Fruit fly (Drosophila melanogaster) whole organism, embryonic: Measurements from ENCODE around the gene AlaRS.

Experiments used
- Bgb ChIP-seq: fragments of 200-800 bp; sonication (Bioruptor generic); IDR thresholded peaks from 2 replicates; pipeline ENCODE4 v1.3.6; 2022; ENCODE audit warnings: missing biosample characterization, missing genetic modification characterization; ENCODE audit not compliant: partially characterized antibody
- CG16813 ChIP-seq: fragments of 200-800 bp; sonication (Bioruptor generic); IDR thresholded peaks from 3 replicates; pipeline ENCODE4 v1.3.6; 2022; ENCODE audit warnings: missing biosample characterization, missing genetic modification characterization; ENCODE audit not compliant: partially characterized antibody
- CG17186 ChIP-seq: fragments of 200-800 bp; sonication (Bioruptor generic); optimal IDR thresholded peaks from 3 replicates; lab custom pipeline; 2017; ENCODE audit warnings: missing biosample characterization, missing genetic modification reagents, missing genetic modification characterization
- CG2116 ChIP-seq: fragments of 200-800 bp; sonication (Bioruptor generic); optimal IDR thresholded peaks from 3 replicates; lab custom pipeline; 2018; ENCODE audit warnings: missing biosample characterization, mild to moderate bottlenecking, missing genetic modification characterization
- CG31224 ChIP-seq: fragments of 200-800 bp; sonication (Bioruptor generic); IDR thresholded peaks from 2 replicates; pipeline ENCODE4 v1.3.6; 2022; ENCODE audit warnings: missing biosample characterization, missing genetic modification characterization
- CG31441 ChIP-seq: fragments of 200-800 bp; sonication (Bioruptor generic); IDR thresholded peaks from 2 replicates; pipeline ENCODE4 v1.3.6; 2022; ENCODE audit warnings: missing biosample characterization, missing genetic modification characterization
- CG34224 ChIP-seq: fragments of 200-800 bp; sonication (Bioruptor generic); IDR thresholded peaks from 3 replicates; pipeline ENCODE4 v1.3.6; 2022; ENCODE audit warnings: missing biosample characterization, missing genetic modification characterization; ENCODE audit not compliant: partially characterized antibody
- CG6791 ChIP-seq: fragments of 200-800 bp; sonication (Bioruptor generic); IDR thresholded peaks from 3 replicates; pipeline ENCODE4 v1.3.6; 2022; ENCODE audit warnings: missing biosample characterization, missing genetic modification characterization; ENCODE audit not compliant: partially characterized antibody
- CG7963 ChIP-seq: fragments of 200-800 bp; sonication (Bioruptor generic); IDR thresholded peaks from 3 replicates; pipeline ENCODE4 v1.3.6; 2022; ENCODE audit warnings: missing biosample characterization, missing genetic modification characterization; ENCODE audit not compliant: partially characterized antibody
- CG8281 ChIP-seq: fragments of 200-800 bp; sonication (Bioruptor generic); optimal IDR thresholded peaks from 2 replicates; lab custom pipeline; 2018; ENCODE audit warnings: missing biosample characterization, mild to moderate bottlenecking, missing genetic modification characterization, moderate library complexity
- CG9817 ChIP-seq: fragments of 200-800 bp; sonication (Bioruptor generic); optimal IDR thresholded peaks from 2 replicates; lab custom pipeline; 2018; ENCODE audit warnings: missing biosample characterization, mild to moderate bottlenecking, missing genetic modification characterization, moderate library complexity
- Dll ChIP-seq: fragments of 200-800 bp; sonication (Bioruptor generic); IDR thresholded peaks from 4 replicates; pipeline ENCODE4 v1.3.6; 2022; ENCODE audit warnings: missing biosample characterization, missing genetic modification characterization; ENCODE audit not compliant: partially characterized antibody
- Doc3 ChIP-seq: fragments of 200-800 bp; sonication (Bioruptor generic); IDR thresholded peaks from 3 replicates; pipeline ENCODE4 v1.3.6; 2022; ENCODE audit warnings: missing biosample characterization, missing genetic modification characterization; ENCODE audit not compliant: partially characterized antibody
- Dref ChIP-seq: fragments of 200-800 bp; sonication (Bioruptor generic); IDR thresholded peaks from 2 replicates; pipeline ENCODE4 v1.3.6; 2022; ENCODE audit warnings: missing biosample characterization, missing genetic modification characterization
- MBD-R2 ChIP-seq: fragments of 200-800 bp; sonication (Bioruptor generic); IDR thresholded peaks from 2 replicates; pipeline ENCODE4 v1.3.6; 2022; ENCODE audit warnings: missing biosample characterization, missing genetic modification characterization
- MESR4 ChIP-seq: fragments of 200-800 bp; sonication (Bioruptor generic); optimal IDR thresholded peaks from 2 replicates; lab custom pipeline; 2018; ENCODE audit warnings: missing biosample characterization, mild to moderate bottlenecking, missing genetic modification characterization, moderate library complexity
- Sry-δ ChIP-seq: fragments of 200-800 bp; sonication (Bioruptor generic); optimal IDR thresholded peaks from 2 replicates; lab custom pipeline; 2016; ENCODE audit warnings: missing biosample characterization, missing genetic modification characterization
- Xrp1 ChIP-seq: fragments of 200-800 bp; sonication (Bioruptor generic); IDR thresholded peaks from 2 replicates; pipeline ENCODE4 v1.3.6; 2022; ENCODE audit warnings: missing biosample characterization, missing genetic modification characterization
- YL-1 ChIP-seq: fragments of 200-800 bp; sonication (Bioruptor generic); optimal IDR thresholded peaks from 3 replicates; lab custom pipeline; 2017; ENCODE audit warnings: missing biosample characterization, mild to moderate bottlenecking, missing genetic modification characterization
- amos ChIP-seq: fragments of 200-800 bp; sonication (Bioruptor generic); IDR thresholded peaks from 2 replicates; pipeline ENCODE4 v1.3.6; 2022; ENCODE audit warnings: missing biosample characterization, missing genetic modification characterization; ENCODE audit not compliant: partially characterized antibody
- ato ChIP-seq: fragments of 200-800 bp; sonication (Bioruptor generic); IDR thresholded peaks from 2 replicates; pipeline ENCODE4 v1.3.6; 2022; ENCODE audit warnings: missing biosample characterization, missing genetic modification characterization; ENCODE audit not compliant: partially characterized antibody
- bigmax ChIP-seq: fragments of 200-800 bp; sonication (Bioruptor generic); optimal IDR thresholded peaks from 2 replicates; lab custom pipeline; 2018; ENCODE audit warnings: missing biosample characterization, mild to moderate bottlenecking, missing genetic modification characterization
- bowl ChIP-seq: fragments of 200-800 bp; sonication (Bioruptor generic); IDR thresholded peaks from 2 replicates; pipeline ENCODE4 v1.3.6; 2022; ENCODE audit warnings: missing biosample characterization, missing genetic modification characterization
- chinmo ChIP-seq: fragments of 200-800 bp; sonication (Bioruptor generic); IDR thresholded peaks from 4 replicates; pipeline ENCODE4 v1.3.6; 2022; ENCODE audit warnings: missing biosample characterization, missing genetic modification characterization; ENCODE audit not compliant: partially characterized antibody
- crp ChIP-seq, 2 experiments: fragments of 200-800 bp; sonication (Bioruptor generic); optimal IDR thresholded peaks; 2 replicates in 1 of 2; 3 replicates in 1 of 2; lab custom pipeline; 2017; ENCODE audit warnings: missing biosample characterization in 2 of 2, missing genetic modification characterization in 2 of 2, mild to moderate bottlenecking in 1 of 2, moderate library complexity in 1 of 2
- cwo ChIP-seq: fragments of 200-800 bp; sonication (Bioruptor generic); optimal IDR thresholded peaks from 3 replicates; lab custom pipeline; 2017; ENCODE audit warnings: missing biosample characterization, missing genetic modification characterization, mild to moderate bottlenecking, moderate library complexity, missing genetic modification reagents
- ftz-f1 ChIP-seq: fragments of 200-800 bp; sonication (Bioruptor generic); optimal IDR thresholded peaks from 2 replicates; lab custom pipeline; 2016; ENCODE audit warnings: missing biosample characterization, missing genetic modification characterization
- grau ChIP-seq: fragments of 200-800 bp; optimal IDR thresholded peaks from 3 replicates; lab custom pipeline; 2019; ENCODE audit warnings: missing biosample characterization, mild to moderate bottlenecking, missing genetic modification characterization, moderate library complexity
- gt ChIP-seq: fragments of 200-800 bp; sonication (Bioruptor generic); IDR thresholded peaks from 2 replicates; pipeline ENCODE4 v1.3.6; 2022; ENCODE audit warnings: missing biosample characterization, missing genetic modification characterization
- hbn ChIP-seq: fragments of 200-800 bp; sonication (Bioruptor generic); IDR thresholded peaks from 2 replicates; pipeline ENCODE4 v1.3.6; 2022; ENCODE audit warnings: missing biosample characterization, missing genetic modification characterization; ENCODE audit not compliant: partially characterized antibody
- inv ChIP-seq: fragments of 200-800 bp; sonication (Bioruptor generic); IDR thresholded peaks from 2 replicates; pipeline ENCODE4 v1.3.6; 2022; ENCODE audit warnings: missing biosample characterization, missing genetic modification characterization; ENCODE audit not compliant: partially characterized antibody
- ken ChIP-seq: fragments of 200-800 bp; sonication (Bioruptor generic); IDR thresholded peaks from 3 replicates; pipeline ENCODE4 v1.3.6; 2022; ENCODE audit warnings: missing biosample characterization, missing genetic modification characterization
- knrl ChIP-seq: fragments of 200-800 bp; sonication (Bioruptor generic); IDR thresholded peaks from 3 replicates; pipeline ENCODE4 v1.3.6; 2022; ENCODE audit warnings: missing biosample characterization, missing genetic modification characterization; ENCODE audit not compliant: partially characterized antibody
- mld ChIP-seq: fragments of 200-800 bp; sonication (Bioruptor generic); IDR thresholded peaks from 3 replicates; pipeline ENCODE4 v1.3.6; 2022; ENCODE audit warnings: missing biosample characterization, missing genetic modification characterization; ENCODE audit not compliant: partially characterized antibody
- nerfin-2 ChIP-seq: fragments of 200-800 bp; sonication (Bioruptor generic); IDR thresholded peaks from 2 replicates; pipeline ENCODE4 v1.3.6; 2022; ENCODE audit warnings: missing biosample characterization, missing genetic modification characterization; ENCODE audit not compliant: partially characterized antibody
- pros ChIP-seq: fragments of 200-800 bp; sonication (Bioruptor generic); optimal IDR thresholded peaks from 3 replicates; lab custom pipeline; 2019; ENCODE audit warnings: missing biosample characterization, mild to moderate bottlenecking, missing genetic modification characterization, moderate library complexity
- pzg ChIP-seq: fragments of 200-800 bp; sonication (Bioruptor generic); optimal IDR thresholded peaks from 3 replicates; lab custom pipeline; 2018; ENCODE audit warnings: missing biosample characterization, mild to moderate bottlenecking, missing genetic modification characterization, moderate library complexity
- row ChIP-seq: fragments of 200-800 bp; sonication (Bioruptor generic); IDR thresholded peaks from 3 replicates; pipeline ENCODE4 v1.3.6; 2022; ENCODE audit warnings: missing biosample characterization, missing genetic modification characterization
- salm ChIP-seq: fragments of 200-800 bp; sonication (Bioruptor generic); optimal IDR thresholded peaks from 2 replicates; lab custom pipeline; 2018; ENCODE audit warnings: missing biosample characterization, mild to moderate bottlenecking, missing genetic modification characterization
- sens ChIP-seq: fragments of 200-800 bp; sonication (Bioruptor generic); peaks from one replicate; lab custom pipeline; 2016; ENCODE audit warnings: missing biosample characterization, missing genetic modification characterization
- tin ChIP-seq: fragments of 200-800 bp; sonication (Bioruptor generic); optimal IDR thresholded peaks from 3 replicates; lab custom pipeline; 2016; ENCODE audit warnings: missing biosample characterization, missing genetic modification characterization
- trem ChIP-seq: fragments of 200-800 bp; optimal IDR thresholded peaks from 3 replicates; lab custom pipeline; 2019; ENCODE audit warnings: missing biosample characterization, mild to moderate bottlenecking, missing genetic modification characterization, moderate library complexity
- vnd ChIP-seq: fragments of 200-800 bp; sonication (Bioruptor generic); IDR thresholded peaks from 3 replicates; pipeline ENCODE4 v1.3.6; 2022; ENCODE audit warnings: missing biosample characterization, missing genetic modification characterization; ENCODE audit not compliant: partially characterized antibody
- zen ChIP-seq: fragments of 200-800 bp; sonication (Bioruptor generic); optimal IDR thresholded peaks from 3 replicates; lab custom pipeline; 2018; ENCODE audit warnings: missing biosample characterization, mild to moderate bottlenecking, missing genetic modification characterization, moderate library complexity

Gene AlaRS

DNA sequence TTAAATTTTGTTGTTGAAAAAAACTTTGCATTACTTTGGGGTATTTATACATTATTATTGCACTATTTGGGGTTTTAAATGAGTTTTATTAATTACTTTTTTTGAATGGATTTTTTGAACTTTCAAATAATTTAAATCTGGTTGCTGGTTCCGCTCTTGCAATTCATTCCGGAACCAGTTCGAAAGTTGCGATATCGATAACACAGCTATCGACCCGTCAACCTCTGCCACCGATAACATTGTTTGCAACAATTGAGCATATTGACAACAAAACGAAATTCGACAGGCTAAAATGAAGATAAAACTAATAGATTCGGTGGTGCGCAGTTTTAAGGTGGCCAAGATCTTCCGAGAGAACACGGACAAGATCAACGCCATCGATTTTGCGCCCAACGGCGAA, 7.3 kb downstream of the AlaRS start, which contains the start of gene Wdr82 (continued):
- peak; percentile 59; the same call in 1 of the 3 replicates for TF ChIP-seq mld (GFP tag; lab: Robert Waterston, UW)
- peak; percentile 68; the same call in 1 of the 2 replicates for TF ChIP-seq Bgb (GFP tag; lab: Robert Waterston, UW)
- no peak for TF ChIP-seq pros (GFP tag; lab: Kevin White, UChicago)
- TF ChIP-seq hbn (GFP tag; lab: Robert Waterston, UW): peak; percentile 61
- TF ChIP-seq cwo: no peak
- TF ChIP-seq row (GFP tag; lab: Robert Waterston, UW): peak; percentile 41; the same call in 1 of the 3 replicates
- peak; percentile 37; the same call in 1 of the 3 replicates for TF ChIP-seq Doc3 (GFP tag; lab: Robert Waterston, UW)
- TF ChIP-seq CG9817 (tag; lab: Kevin White, UChicago): no peak
- no peak for TF ChIP-seq zen (tag; lab: Kevin White, UChicago)
- peak; percentile 65 for TF ChIP-seq pzg (GFP tag; lab: Kevin White, UChicago)
- no peak for TF ChIP-seq Xrp1 (GFP tag; lab: Robert Waterston, UW)
- TF ChIP-seq amos: peak; percentile 77
- TF ChIP-seq bowl (GFP tag; lab: Robert Waterston, UW): no peak
- TF ChIP-seq ken (GFP tag; lab: Robert Waterston, UW): no peak
- no peak for TF ChIP-seq CG17186 (GFP tag; lab: Kevin White, UChicago)
- peak; percentile 61 for TF ChIP-seq CG2116 (GFP tag; lab: Kevin White, UChicago)
- TF ChIP-seq Sry-δ (GFP tag; lab: Kevin White, UChicago): peak; percentile 47
- TF ChIP-seq MBD-R2 (GFP tag; lab: Robert Waterston, UW): peak; percentile 77
- TF ChIP-seq CG8281 (tag; lab: Kevin White, UChicago): peak; percentile 63
- peak; percentile 8 for TF ChIP-seq YL-1
- peak; percentile 81 for TF ChIP-seq CG6791 (GFP tag; lab: Robert Waterston, UW)
- TF ChIP-seq CG31441 (GFP tag; lab: Robert Waterston, UW): no peak
- TF ChIP-seq CG34224 (GFP tag; lab: Robert Waterston, UW): peak; percentile 93
- no peak for TF ChIP-seq salm (tag; lab: Kevin White, UChicago)
- no peak for TF ChIP-seq tin (GFP tag; lab: Kevin White, UChicago)
- peak; percentile 55; the same call in 2 of the 3 replicates for TF ChIP-seq knrl
- TF ChIP-seq bigmax: no peak
- peak; percentile 69 for TF ChIP-seq CG16813 (GFP tag; lab: Robert Waterston, UW)
- TF ChIP-seq chinmo (GFP tag; lab: Robert Waterston, UW): peak; percentile 83
- no peak for TF ChIP-seq ftz-f1 (GFP tag; lab: Kevin White, UChicago)
- peak; percentile 71 for TF ChIP-seq MESR4
- TF ChIP-seq nerfin-2 (GFP tag; lab: Robert Waterston, UW): peak; percentile 76; the same call in 1 of the 2 replicates
- no peak for TF ChIP-seq gt (GFP tag; lab: Robert Waterston, UW)
- peak; percentile 82 for TF ChIP-seq sens (GFP tag; lab: Kevin White, UChicago)
- TF ChIP-seq CG7963 (GFP tag; lab: Robert Waterston, UW): peak; percentile 70; the same call in 1 of the 3 replicates
- peak; percentile 77 for TF ChIP-seq Dll
- peak; percentile 42 for TF ChIP-seq trem (tag; lab: Kevin White, UChicago)
- TF ChIP-seq Dref (GFP tag; lab: Robert Waterston, UW): peak; percentile 85
- peak in 1 of 2 experiments; percentile 8 for TF ChIP-seq crp (GFP tag; optimal IDR thresholded peaks at IDR 0.05; lab: Kevin White, UChicago)
- no peak for TF ChIP-seq CG31224 (GFP tag; lab: Robert Waterston, UW)
- TF ChIP-seq vnd: peak; percentile 65
- peak; percentile 36; the same call in 1 of the 2 replicates for TF ChIP-seq inv (GFP tag; lab: Robert Waterston, UW)
- TF ChIP-seq grau (tag; lab: Kevin White, UChicago): peak; percentile 3
- TF ChIP-seq ato: peak; percentile 83
- TF ChIP-seq, all 482 proteins: peak for 59
